Fruit fly (Drosophila melanogaster) whole organism, embryonic: ENCODE results near the gene NdufV3.

Source experiments
- Blimp-1 ChIP-seq: fragments of 200-800 bp; sonication (Bioruptor generic); optimal IDR thresholded peaks from 3 replicates; lab custom pipeline; 2018; ENCODE audit warnings: missing biosample characterization, missing genetic modification characterization, mild to moderate bottlenecking, moderate library complexity, missing genetic modification reagents
- BtbVII ChIP-seq: fragments of 200-800 bp; sonication (Bioruptor generic); optimal IDR thresholded peaks from 3 replicates; lab custom pipeline; 2017; ENCODE audit warnings: missing biosample characterization, mild to moderate bottlenecking, missing genetic modification characterization
- Bteb2 ChIP-seq: fragments of 200-800 bp; sonication (Bioruptor generic); optimal IDR thresholded peaks from 2 replicates; lab custom pipeline; 2016; ENCODE audit warnings: missing biosample characterization, missing genetic modification characterization
- CG10209 ChIP-seq: fragments of 200-800 bp; sonication (Bioruptor generic); optimal IDR thresholded peaks from 3 replicates; lab custom pipeline; 2017; ENCODE audit warnings: missing biosample characterization, mild to moderate bottlenecking, missing genetic modification characterization, missing genetic modification reagents
- CG1024 ChIP-seq: fragments of 200-800 bp; sonication (Bioruptor generic); IDR thresholded peaks from 2 replicates; pipeline ENCODE4 v1.3.6; 2022; ENCODE audit warnings: missing biosample characterization, missing genetic modification characterization
- CG10366 ChIP-seq: fragments of 200-800 bp; sonication (Bioruptor generic); IDR thresholded peaks from 2 replicates; pipeline ENCODE4 v1.3.6; 2022; ENCODE audit warnings: missing biosample characterization, missing genetic modification characterization
- CG10979 ChIP-seq: fragments of 200-800 bp; sonication (Bioruptor generic); optimal IDR thresholded peaks from 2 replicates; lab custom pipeline; 2018; ENCODE audit warnings: missing biosample characterization, mild to moderate bottlenecking, missing genetic modification characterization, moderate library complexity
- CG11085 ChIP-seq: fragments of 200-800 bp; sonication (Bioruptor generic); IDR thresholded peaks from 2 replicates; pipeline ENCODE4 v1.3.6; 2022; ENCODE audit warnings: missing biosample characterization, missing genetic modification characterization
- CG11093 ChIP-seq: fragments of 200-800 bp; sonication (Bioruptor generic); IDR thresholded peaks from 3 replicates; pipeline ENCODE4 v1.3.6; 2022; ENCODE audit warnings: missing biosample characterization, missing genetic modification characterization
- CG11456 ChIP-seq: fragments of 200-800 bp; sonication (Bioruptor generic); IDR thresholded peaks from 3 replicates; pipeline ENCODE4 v1.3.6; 2022; ENCODE audit warnings: missing biosample characterization, missing genetic modification characterization
- CG11696 ChIP-seq: fragments of 200-800 bp; sonication (Bioruptor generic); IDR thresholded peaks from 2 replicates; pipeline ENCODE4 v1.3.6; 2022; ENCODE audit warnings: missing biosample characterization, missing genetic modification characterization
- CG1233 ChIP-seq: fragments of 200-800 bp; sonication (Bioruptor generic); optimal IDR thresholded peaks from 4 replicates; lab custom pipeline; 2018; ENCODE audit warnings: missing biosample characterization, mild to moderate bottlenecking, missing genetic modification characterization
- CG12942 ChIP-seq: fragments of 200-800 bp; sonication (Bioruptor generic); optimal IDR thresholded peaks from 3 replicates; lab custom pipeline; 2016; ENCODE audit warnings: missing biosample characterization, missing genetic modification characterization
- CG13296 ChIP-seq: fragments of 200-800 bp; sonication (Bioruptor generic); optimal IDR thresholded peaks from 3 replicates; lab custom pipeline; 2018; ENCODE audit warnings: missing biosample characterization, mild to moderate bottlenecking, missing genetic modification characterization
- CG1529 ChIP-seq: fragments of 200-800 bp; sonication (Bioruptor generic); optimal IDR thresholded peaks from 3 replicates; lab custom pipeline; 2018; ENCODE audit warnings: missing biosample characterization, missing genetic modification characterization
- CG1602 ChIP-seq: fragments of 200-800 bp; sonication (Bioruptor generic); optimal IDR thresholded peaks from 3 replicates; lab custom pipeline; 2016; ENCODE audit warnings: missing biosample characterization, missing genetic modification characterization
- CG17361 ChIP-seq: fragments of 200-800 bp; sonication (Bioruptor generic); IDR thresholded peaks from 3 replicates; pipeline ENCODE4 v1.3.6; 2022; ENCODE audit warnings: missing biosample characterization, missing genetic modification characterization
- CG1792 ChIP-seq: fragments of 200-800 bp; sonication (Bioruptor generic); optimal IDR thresholded peaks from 2 replicates; lab custom pipeline; 2016; ENCODE audit warnings: missing biosample characterization, missing genetic modification characterization
- CG1832 ChIP-seq: fragments of 200-800 bp; sonication (Bioruptor generic); optimal IDR thresholded peaks from 2 replicates; lab custom pipeline; 2017; ENCODE audit warnings: missing biosample characterization, mild to moderate bottlenecking, missing genetic modification characterization, inconsistent platforms
- CG2116 ChIP-seq: fragments of 200-800 bp; sonication (Bioruptor generic); optimal IDR thresholded peaks from 3 replicates; lab custom pipeline; 2018; ENCODE audit warnings: missing biosample characterization, mild to moderate bottlenecking, missing genetic modification characterization
- CG2129 ChIP-seq: fragments of 200-800 bp; sonication (Bioruptor generic); IDR thresholded peaks from 2 replicates; pipeline ENCODE4 v1.3.6; 2022; ENCODE audit warnings: missing biosample characterization, missing genetic modification characterization; ENCODE audit not compliant: partially characterized antibody
- CG30431 ChIP-seq: fragments of 200-800 bp; sonication (Bioruptor generic); optimal IDR thresholded peaks from 2 replicates; lab custom pipeline; 2017; ENCODE audit warnings: missing biosample characterization, missing genetic modification characterization
- CG31224 ChIP-seq: fragments of 200-800 bp; sonication (Bioruptor generic); IDR thresholded peaks from 2 replicates; pipeline ENCODE4 v1.3.6; 2022; ENCODE audit warnings: missing biosample characterization, missing genetic modification characterization
- CG42726 ChIP-seq: fragments of 200-800 bp; sonication (Bioruptor generic); IDR thresholded peaks from 2 replicates; pipeline ENCODE4 v1.3.6; 2022; ENCODE audit warnings: missing biosample characterization, missing genetic modification characterization; ENCODE audit not compliant: partially characterized antibody
- CG8478 ChIP-seq: fragments of >200 bp; optimal IDR thresholded peaks from 2 replicates; lab custom pipeline; 2018
- CG9876 ChIP-seq: fragments of 200-800 bp; sonication (Bioruptor generic); optimal IDR thresholded peaks from 2 replicates; lab custom pipeline; 2016; ENCODE audit warnings: missing biosample characterization, missing genetic modification characterization
- D19A ChIP-seq: fragments of 200-800 bp; optimal IDR thresholded peaks from 3 replicates; lab custom pipeline; 2019; ENCODE audit warnings: missing biosample characterization, mild to moderate bottlenecking, missing genetic modification characterization, moderate library complexity
- HHEX ChIP-seq: fragments of 200-800 bp; sonication (Bioruptor generic); optimal IDR thresholded peaks from 3 replicates; lab custom pipeline; 2017; ENCODE audit warnings: missing biosample characterization, mild to moderate bottlenecking, missing genetic modification characterization, missing genetic modification reagents
- Hr51 ChIP-seq, 2 experiments: fragments of 200-800 bp; sonication (Bioruptor generic); optimal IDR thresholded peaks; 2 replicates in 1 of 2; 3 replicates in 1 of 2; lab custom pipeline; 2016 to 2018; ENCODE audit warnings: missing biosample characterization in 2 of 2, missing genetic modification characterization in 2 of 2, mild to moderate bottlenecking in 1 of 2, moderate library complexity in 1 of 2
- Max ChIP-seq: fragments of 200-800 bp; sonication (Bioruptor generic); optimal IDR thresholded peaks from 2 replicates; lab custom pipeline; 2016; ENCODE audit warnings: missing biosample characterization, mild to moderate bottlenecking, missing genetic modification characterization
- Opbp ChIP-seq: fragments of 200-800 bp; sonication (Bioruptor generic); IDR thresholded peaks from 3 replicates; pipeline ENCODE4 v1.3.6; 2022; ENCODE audit warnings: missing biosample characterization, missing genetic modification characterization; ENCODE audit not compliant: partially characterized antibody
- Ravus ChIP-seq: fragments of 200-800 bp; sonication (Bioruptor generic); IDR thresholded peaks from 2 replicates; pipeline ENCODE4 v1.3.6; 2022; ENCODE audit warnings: missing biosample characterization, missing genetic modification characterization
- Rx ChIP-seq: fragments of 200-800 bp; sonication (Bioruptor generic); IDR thresholded peaks from 2 replicates; pipeline ENCODE4 v1.3.6; 2022; ENCODE audit warnings: missing biosample characterization, missing genetic modification characterization
- Xbp1 ChIP-seq: fragments of 200-800 bp; sonication (Bioruptor generic); optimal IDR thresholded peaks from 3 replicates; lab custom pipeline; 2016; ENCODE audit warnings: missing biosample characterization, mild to moderate bottlenecking, missing genetic modification characterization
- aop ChIP-seq: fragments of 200-800 bp; sonication (Bioruptor generic); IDR thresholded peaks from 2 replicates; pipeline ENCODE4 v1.3.6; 2022; ENCODE audit warnings: missing biosample characterization, missing genetic modification characterization
- cad ChIP-seq: fragments of >200 bp; optimal IDR thresholded peaks from 2 replicates; lab custom pipeline; 2017; ENCODE audit warnings: missing biosample characterization, missing genetic modification characterization
- dimm ChIP-seq: fragments of 200-800 bp; sonication (Bioruptor generic); IDR thresholded peaks from 2 replicates; pipeline ENCODE4 v1.3.6; 2022; ENCODE audit warnings: missing biosample characterization, missing genetic modification characterization
- ftz-f1 ChIP-seq: fragments of 200-800 bp; sonication (Bioruptor generic); optimal IDR thresholded peaks from 2 replicates; lab custom pipeline; 2016; ENCODE audit warnings: missing biosample characterization, missing genetic modification characterization
- gce ChIP-seq: fragments of 200-800 bp; sonication (Bioruptor generic); IDR thresholded peaks from 3 replicates; pipeline ENCODE4 v1.3.6; 2022; ENCODE audit warnings: missing biosample characterization, missing genetic modification characterization
- gfzf ChIP-seq: fragments of 200-800 bp; sonication (Bioruptor generic); optimal IDR thresholded peaks from 2 replicates; lab custom pipeline; 2016; ENCODE audit warnings: missing biosample characterization, mild to moderate bottlenecking, missing genetic modification characterization, moderate library complexity
- hth ChIP-seq: fragments of >200 bp; optimal IDR thresholded peaks from 2 replicates; lab custom pipeline; 2017; ENCODE audit warnings: inconsistent platforms
- jumu ChIP-seq: fragments of 200-800 bp; sonication (Bioruptor generic); optimal IDR thresholded peaks from 3 replicates; lab custom pipeline; 2016; ENCODE audit warnings: missing biosample characterization, missing genetic modification characterization
- lmd ChIP-seq: fragments of 200-800 bp; sonication (Bioruptor generic); IDR thresholded peaks from 2 replicates; pipeline ENCODE4 v1.3.6; 2022; ENCODE audit warnings: missing biosample characterization, missing genetic modification characterization
- nerfin-1 ChIP-seq: fragments of 200-800 bp; sonication (Bioruptor generic); optimal IDR thresholded peaks from 3 replicates; lab custom pipeline; 2019; ENCODE audit warnings: missing biosample characterization, mild to moderate bottlenecking, missing genetic modification characterization, moderate library complexity
- pan ChIP-seq, 4 experiments: fragments of >200 bp in 3 of 4; fragments of 200-800 bp in 1 of 4; sonication (Bioruptor generic) in 1 of 4; optimal IDR thresholded peaks in 3 of 4; IDR thresholded peaks in 1 of 4; 2 replicates each; pipeline versions ENCODE4 v1.3.6 to Lab custom; 2017 to 2022; ENCODE audit warnings: missing biosample characterization in 2 of 4, missing genetic modification characterization in 2 of 4, mixed read lengths in 1 of 4
- pzg ChIP-seq: fragments of 200-800 bp; sonication (Bioruptor generic); optimal IDR thresholded peaks from 3 replicates; lab custom pipeline; 2018; ENCODE audit warnings: missing biosample characterization, mild to moderate bottlenecking, missing genetic modification characterization, moderate library complexity
- scrt ChIP-seq: fragments of 200-800 bp; sonication (Bioruptor generic); optimal IDR thresholded peaks from 2 replicates; lab custom pipeline; 2018; ENCODE audit warnings: missing biosample characterization, mild to moderate bottlenecking, missing genetic modification characterization, moderate library complexity
- shn ChIP-seq: fragments of 200-800 bp; sonication (Bioruptor generic); optimal IDR thresholded peaks from 3 replicates; lab custom pipeline; 2016; ENCODE audit warnings: missing biosample characterization, missing genetic modification characterization
- slp2 ChIP-seq: fragments of 200-800 bp; sonication (Bioruptor generic); optimal IDR thresholded peaks from 2 replicates; lab custom pipeline; 2016; ENCODE audit warnings: missing biosample characterization, missing genetic modification characterization
- sr ChIP-seq: fragments of 200-800 bp; sonication (Bioruptor generic); IDR thresholded peaks from 3 replicates; pipeline ENCODE4 v1.3.6; 2022; ENCODE audit warnings: missing biosample characterization, missing genetic modification characterization
- zf30C ChIP-seq: fragments of 200-800 bp; sonication (Bioruptor generic); optimal IDR thresholded peaks from 3 replicates; lab custom pipeline; 2018; ENCODE audit warnings: missing biosample characterization, mild to moderate bottlenecking, missing genetic modification characterization
- zfh2 ChIP-seq: fragments of 200-800 bp; sonication (Bioruptor generic); optimal IDR thresholded peaks from 2 replicates; lab custom pipeline; 2016; ENCODE audit warnings: missing biosample characterization, missing genetic modification characterization

NdufV3 gene

DNA sequence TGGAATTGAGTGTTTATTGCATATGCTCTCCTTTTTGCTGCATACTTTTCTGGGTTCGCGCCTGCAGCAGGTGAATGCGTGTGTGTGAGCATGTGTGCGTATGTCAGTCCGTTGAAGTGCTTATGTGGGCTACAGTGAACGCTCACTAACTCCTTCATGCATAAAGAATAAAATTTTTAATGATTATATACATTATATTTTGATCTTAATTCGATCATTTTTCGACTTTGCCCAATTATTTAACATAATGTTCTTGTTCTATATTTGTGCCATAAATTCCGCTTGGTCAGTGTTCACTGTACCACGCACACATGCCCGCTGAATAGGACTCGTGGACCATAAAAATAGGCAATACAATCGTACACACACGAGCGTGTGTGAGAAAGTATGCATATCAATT is 21.0 kb downstream of the NdufV3 start (continued):
- TF ChIP-seq CG1832 (GFP tag; lab: Kevin White, UChicago) (no peak), CG2116 (GFP tag; lab: Kevin White, UChicago) (no peak), CG30431 (GFP tag; lab: Kevin White, UChicago) (no peak), dimm (GFP tag; lab: Robert Waterston, UW) (no peak), shn (GFP tag; lab: Kevin White, UChicago) (no peak), CG1792 (no peak), D19A (no peak), Ravus (GFP tag; lab: Robert Waterston, UW) (no peak), jumu (no peak), zfh2 (no peak), slp2 (no peak), ftz-f1 (GFP tag; lab: Kevin White, UChicago) (no peak), zf30C (GFP tag; lab: Kevin White, UChicago) (no peak), CG10209 (GFP tag; lab: Kevin White, UChicago) (no peak), CG31224 (GFP tag; lab: Robert Waterston, UW) (peak; percentile 31; the same call in 1 of the 2 replicates), CG11093 (GFP tag; lab: Robert Waterston, UW) (no peak), Rx (GFP tag; lab: Robert Waterston, UW) (no peak), Max (GFP tag; lab: Kevin White, UChicago) (no peak), CG12942 (GFP tag; lab: Kevin White, UChicago) (no peak), aop (GFP tag; lab: Robert Waterston, UW) (no peak), CG9876 (GFP tag; lab: Kevin White, UChicago) (no peak), pan (optimal IDR thresholded peaks at IDR 0.05; lab: Kevin White, UChicago) (no peak), pan (GFP tag; optimal IDR thresholded peaks at IDR 0.05 in 1 of 2, IDR thresholded peaks at IDR 0.05 in 1 of 2) (peak in 1 of 2 experiments; percentile 61), CG1233 (GFP tag; lab: Kevin White, UChicago) (no peak), Xbp1 (GFP tag; lab: Kevin White, UChicago) (peak; percentile 6), gce (no peak), gfzf (GFP tag; lab: Kevin White, UChicago) (no peak), CG8478 (no peak), sr (GFP tag; lab: Robert Waterston, UW) (no peak), CG1602 (GFP tag; lab: Kevin White, UChicago) (no peak), CG10979 (peak; percentile 19), CG10366 (GFP tag; lab: Robert Waterston, UW) (peak; percentile 52), hth (lab: Kevin White, UChicago) (no peak), Bteb2 (GFP tag; lab: Kevin White, UChicago) (no peak), CG13296 (GFP tag; lab: Kevin White, UChicago) (no peak), Hr51 (GFP tag; optimal IDR thresholded peaks at IDR 0.05; lab: Kevin White, UChicago) (no peak), lmd (GFP tag; lab: Robert Waterston, UW) (peak; percentile 64), Opbp (GFP tag; lab: Robert Waterston, UW) (no peak), HHEX (no peak), CG1024 (GFP tag; lab: Robert Waterston, UW) (no peak), cad (GFP tag; lab: Kevin White, UChicago) (no peak), CG2129 (GFP tag; lab: Robert Waterston, UW) (no peak), CG11456 (GFP tag; lab: Robert Waterston, UW) (0 out of 3 replicates have a peak, but pooled peaks have one; percentile 47), CG17361 (GFP tag; lab: Robert Waterston, UW) (peak; percentile 39; the same call in 1 of the 3 replicates), Blimp-1 (GFP tag; lab: Kevin White, UChicago) (no peak), CG11696 (GFP tag; lab: Robert Waterston, UW) (no peak), nerfin-1 (no peak), pzg (GFP tag; lab: Kevin White, UChicago) (no peak), CG1529 (GFP tag; lab: Kevin White, UChicago) (no peak), CG11085 (GFP tag; lab: Robert Waterston, UW) (no peak; the same call in 1 of the 2 replicates), scrt (GFP tag; lab: Kevin White, UChicago) (no peak), CG42726 (no peak), BtbVII (GFP tag; lab: Kevin White, UChicago) (no peak)
